Worm (Caenorhabditis elegans) whole organism, midembryonic: ENCODE measurements around the gene C35B1.7.

Experiments used
- T22C8.4 ChIP-seq: fragments of 200-800 bp; sonication (Bioruptor generic); IDR thresholded peaks from 2 replicates; pipeline ENCODE4 v1.3.6; 2022; ENCODE audit warnings: missing genetic modification characterization, missing compliant biosample characterization
- flt-1 ChIP-seq: fragments of 200-800 bp; sonication (Bioruptor generic); IDR thresholded peaks from 2 replicates; pipeline ENCODE4 v1.3.6; 2022; ENCODE audit warnings: missing genetic modification characterization, missing compliant biosample characterization
- klf-2 ChIP-seq: fragments of 200-800 bp; sonication (Bioruptor generic); conservative IDR thresholded peaks from 2 replicates; pipeline ENCODE4 v1.3.6; 2022; ENCODE audit warnings: missing genetic modification reagents, missing genetic modification characterization, missing compliant biosample characterization
- med-1 ChIP-seq: sonication (generic microtip); optimal IDR thresholded peaks from 2 replicates; lab custom pipeline; 2017; ENCODE audit warnings: missing genetic modification characterization, mild to moderate bottlenecking, missing compliant biosample characterization, antibody characterized with exemption, missing genetic modification reagents; ENCODE audit not compliant: insufficient read depth
- ref-1 ChIP-seq: fragments of 200-800 bp; sonication (Bioruptor generic); conservative IDR thresholded peaks from 2 replicates; pipeline ENCODE4 v1.3.6; 2022; ENCODE audit warnings: missing genetic modification reagents, missing genetic modification characterization, missing compliant biosample characterization
- tab-1 ChIP-seq: fragments of 200-800 bp; sonication (Bioruptor generic); IDR thresholded peaks from 2 replicates; pipeline ENCODE4 v1.3.6; 2022; ENCODE audit warnings: missing genetic modification characterization, missing compliant biosample characterization

ce11 chrIV:4078901-4079300 lies 30.0 kb upstream of the C35B1.7 start, which contains the start of gene C35B1.8:
- no peak for TF ChIP-seq med-1 (GFP tag; lab: Kevin White, UChicago)
- no peak for TF ChIP-seq klf-2 (GFP tag; lab: Robert Waterston, UW)
- TF ChIP-seq ref-1 (GFP tag; lab: Robert Waterston, UW), result no peak
- no peak for TF ChIP-seq flt-1 (GFP tag; lab: Robert Waterston, UW)
- no peak for TF ChIP-seq T22C8.4 (GFP tag; lab: Robert Waterston, UW)
- no peak for TF ChIP-seq tab-1 (GFP tag; lab: Robert Waterston, UW)
